Worm (Caenorhabditis elegans) whole organism, L2 larva: ENCODE measurements around the gene eelo-1.

Experiments used
- ama-1 ChIP-seq: fragments of 150-350 bp; optimal IDR thresholded peaks from 2 replicates; lab custom pipeline; 2018; ENCODE audit warnings: inconsistent platforms
- gmeb-1 ChIP-seq: fragments of 150-350 bp; optimal IDR thresholded peaks from 2 replicates; lab custom pipeline; 2014; ENCODE audit warnings: missing biosample characterization, missing genetic modification characterization
- lin-39 ChIP-seq: fragments of 150-350 bp; optimal IDR thresholded peaks from 2 replicates; lab custom pipeline; 2014; ENCODE audit warnings: missing biosample characterization, missing genetic modification reagents, missing genetic modification characterization
- lsy-2 ChIP-seq, 2 experiments: fragments of 150-350 bp in 1 of 2; sonication (generic microtip) in 1 of 2; optimal IDR thresholded peaks; 2 replicates each; lab custom pipeline; 2014 to 2017; ENCODE audit warnings: missing biosample characterization in 2 of 2, missing genetic modification characterization in 2 of 2

- TF ChIP-seq ama-1: no peak
- no peak for TF ChIP-seq lin-39 (tag; lab: Kevin White, UChicago)
- no peak for TF ChIP-seq gmeb-1 (tag; lab: Kevin White, UChicago)
- no peak for TF ChIP-seq lsy-2 (tag; optimal IDR thresholded peaks at IDR 0.05; lab: Kevin White, UChicago)
These were observed 4.0 kb downstream of the eelo-1 start, which contains the start of gene ddx-35 for ce11 chrIII:1554347-1554746.
